Worm (Caenorhabditis elegans): Measurements from ENCODE around the gene gmps-1.

ce11 chrII:10898998-10899397, 30.5 kb upstream of the gmps-1 start:
- TF ChIP-seq flt-1 (GFP tag; IDR thresholded peaks at IDR 0.05) (no peak), aly-1 (tag; optimal IDR thresholded peaks at IDR 0.05) (no peak), ama-1 (optimal IDR thresholded peaks at IDR 0.05) (no peak), pes-1 (GFP tag; IDR thresholded peaks at IDR 0.05) (no peak), hmg-4 (GFP tag; optimal IDR thresholded peaks at IDR 0.05) (no peak), ceh-13 (GFP tag; optimal IDR thresholded peaks at IDR 0.05) (no peak), tbx-37 (GFP tag; conservative IDR thresholded peaks at IDR 0.05) (no peak), ets-7 (tag; optimal IDR thresholded peaks at IDR 0.05) (no peak), hnd-1 (tag; optimal IDR thresholded peaks at IDR 0.05) (no peak), sea-1 (GFP tag; conservative IDR thresholded peaks at IDR 0.05) (no peak), B0310.2 (tag; optimal IDR thresholded peaks at IDR 0.05) (no peak), hmbx-1 (tag; optimal IDR thresholded peaks at IDR 0.05) (no peak), tra-4 (tag; optimal IDR thresholded peaks at IDR 0.05) (no peak)

Measured in whole organism, early embryonic.